5 worm cellular contexts compared by ENCODE assay signal in genomic region chrX:14566047-14566446, ce11.
TF ChIP-seq lines count a peak whose summit lies in the region.

No protein-coding gene starts in this region.

TF ChIP-seq in whole organism, L1 larva, 84 proteins besides CTCF, POLR2A, EP300 and RAD21:
- TF ChIP-seq nhr-19 (GFP tag; conservative IDR thresholded peaks at IDR 0.05; lab: Robert Waterston, UW) (peak; percentile 62), nhr-71 (tag; optimal IDR thresholded peaks at IDR 0.05; lab: Kevin White, UChicago) (peak; percentile 77), fkh-8 (tag; optimal IDR thresholded peaks at IDR 0.05; lab: Kevin White, UChicago) (no peak), unc-62 (GFP tag; optimal IDR thresholded peaks at IDR 0.05; lab: Kevin White, UChicago) (no peak), alr-1 (tag; optimal IDR thresholded peaks at IDR 0.05; lab: Kevin White, UChicago; ENCODE audit: borderline replicate concordance) (no peak), snu-23 (GFP tag; optimal IDR thresholded peaks at IDR 0.05; lab: Kevin White, UChicago) (peak; percentile 41), elt-3 (tag; optimal IDR thresholded peaks at IDR 0.05; lab: Kevin White, UChicago) (no peak), aha-1 (tag; optimal IDR thresholded peaks at IDR 0.05; lab: Kevin White, UChicago) (no peak), lin-39 (tag; optimal IDR thresholded peaks at IDR 0.05; lab: Kevin White, UChicago) (peak; percentile 66), nhr-20 (tag; optimal IDR thresholded peaks at IDR 0.05; lab: Kevin White, UChicago) (peak; percentile 38), pqm-1 (tag; optimal IDR thresholded peaks at IDR 0.05; lab: Kevin White, UChicago) (no peak), hlh-4 (tag; optimal IDR thresholded peaks at IDR 0.05; lab: Kevin White, UChicago) (no peak), nhr-237 (tag; optimal IDR thresholded peaks at IDR 0.05; lab: Kevin White, UChicago) (no peak), nhr-85 (tag; lab: Kevin White, UChicago) (peak; percentile 68), hpl-2 (GFP tag; optimal IDR thresholded peaks at IDR 0.05; lab: Kevin White, UChicago) (no peak), rnt-1 (tag; optimal IDR thresholded peaks at IDR 0.05; lab: Kevin White, UChicago) (peak; percentile 76), lin-14 (GFP tag; optimal IDR thresholded peaks at IDR 0.05; lab: Kevin White, UChicago) (peak; percentile 71)

TF ChIP-seq in whole organism, L2 larva, 48 proteins besides CTCF, POLR2A, EP300 and RAD21 (continues in another document):
- TF ChIP-seq nhr-77 (tag; optimal IDR thresholded peaks at IDR 0.05; lab: Kevin White, UChicago) (no peak), gmeb-1 (tag; optimal IDR thresholded peaks at IDR 0.05; lab: Kevin White, UChicago) (no peak), skn-1 (tag; optimal IDR thresholded peaks at IDR 0.05; lab: Kevin White, UChicago) (no peak), unc-55 (GFP tag; optimal IDR thresholded peaks at IDR 0.05; lab: Kevin White, UChicago) (no peak), nhr-129 (tag; optimal IDR thresholded peaks at IDR 0.05; lab: Kevin White, UChicago) (peak; percentile 5), nhr-6 (tag; optimal IDR thresholded peaks at IDR 0.05; lab: Kevin White, UChicago) (peak; percentile 8), sem-4 (tag; optimal IDR thresholded peaks at IDR 0.05; lab: Kevin White, UChicago) (peak; percentile 35), sma-9 (GFP tag; optimal IDR thresholded peaks at IDR 0.05; lab: Kevin White, UChicago) (peak; percentile 71), sma-9 (tag; optimal IDR thresholded peaks at IDR 0.05; lab: Kevin White, UChicago) (no peak), R02D3.7 (tag; optimal IDR thresholded peaks at IDR 0.05; lab: Kevin White, UChicago) (no peak), ama-1 (optimal IDR thresholded peaks at IDR 0.05; lab: Kevin White, UChicago) (no peak), mbf-1 (tag; optimal IDR thresholded peaks at IDR 0.05; lab: Kevin White, UChicago) (no peak), elt-1 (tag; optimal IDR thresholded peaks at IDR 0.05; lab: Kevin White, UChicago) (no peak), nhr-25 (tag; optimal IDR thresholded peaks at IDR 0.05; lab: Kevin White, UChicago) (no peak), ztf-1 (GFP tag; conservative IDR thresholded peaks at IDR 0.05; lab: Robert Waterston, UW) (no peak), ztf-11 (tag; optimal IDR thresholded peaks at IDR 0.05; lab: Kevin White, UChicago) (no peak), snpc-4 (tag; optimal IDR thresholded peaks at IDR 0.05; lab: Kevin White, UChicago) (no peak), C34F6.9 (tag; optimal IDR thresholded peaks at IDR 0.05; lab: Kevin White, UChicago) (no peak), ceh-82 (tag; optimal IDR thresholded peaks at IDR 0.05; lab: Kevin White, UChicago) (no peak), unc-62 (GFP tag; optimal IDR thresholded peaks at IDR 0.05; lab: Kevin White, UChicago) (no peak), nhr-12 (tag; optimal IDR thresholded peaks at IDR 0.05; lab: Kevin White, UChicago) (no peak)

TF ChIP-seq in whole organism, L3 larva, 47 proteins besides CTCF, POLR2A, EP300 and RAD21:
- TF ChIP-seq ceh-16 (tag; optimal IDR thresholded peaks at IDR 0.05; lab: Kevin White, UChicago) (no peak), ceh-9 (tag; optimal IDR thresholded peaks at IDR 0.05; lab: Kevin White, UChicago) (no peak), ztf-11 (tag; optimal IDR thresholded peaks at IDR 0.05; lab: Kevin White, UChicago) (no peak), jun-1 (tag; optimal IDR thresholded peaks at IDR 0.05; lab: Kevin White, UChicago) (no peak), ztf-4 (tag; optimal IDR thresholded peaks at IDR 0.05; lab: Kevin White, UChicago) (no peak), skn-1 (tag; optimal IDR thresholded peaks at IDR 0.05; lab: Kevin White, UChicago) (no peak), nhr-43 (tag; optimal IDR thresholded peaks at IDR 0.05; lab: Kevin White, UChicago; ENCODE audit: poor library complexity, severe bottlenecking) (no peak), nhr-23 (tag; optimal IDR thresholded peaks at IDR 0.05; lab: Kevin White, UChicago) (peak; percentile 6), nhr-25 (tag; optimal IDR thresholded peaks at IDR 0.05; lab: Kevin White, UChicago) (no peak), aly-2 (tag; optimal IDR thresholded peaks at IDR 0.05; lab: Kevin White, UChicago) (no peak), elt-3 (tag; optimal IDR thresholded peaks at IDR 0.05; lab: Kevin White, UChicago) (no peak), pha-4 (tag; optimal IDR thresholded peaks at IDR 0.05; lab: Kevin White, UChicago) (no peak), ceh-82 (tag; optimal IDR thresholded peaks at IDR 0.05; lab: Kevin White, UChicago) (no peak), eor-1 (tag; optimal IDR thresholded peaks at IDR 0.05; lab: Kevin White, UChicago) (no peak), nhr-77 (tag; optimal IDR thresholded peaks at IDR 0.05; lab: Kevin White, UChicago) (no peak), egl-5 (tag; optimal IDR thresholded peaks at IDR 0.05; lab: Kevin White, UChicago) (peak; percentile 16), tbx-2 (tag; optimal IDR thresholded peaks at IDR 0.05; lab: Kevin White, UChicago) (no peak), nhr-237 (tag; optimal IDR thresholded peaks at IDR 0.05; lab: Kevin White, UChicago) (no peak)

TF ChIP-seq in whole organism, L4 larva, 104 proteins besides CTCF, POLR2A, EP300 and RAD21 (continues in another document):
- TF ChIP-seq F44E2.7 (GFP tag; IDR thresholded peaks at IDR 0.05; lab: Robert Waterston, UW) = no peak
- TF ChIP-seq nhr-11 (tag; optimal IDR thresholded peaks at IDR 0.05; lab: Kevin White, UChicago) = peak; percentile 17
- no peak for TF ChIP-seq nhr-48 (tag; optimal IDR thresholded peaks at IDR 0.05; lab: Kevin White, UChicago)
- peak; percentile 73 for TF ChIP-seq aha-1 (tag; lab: Kevin White, UChicago)
- 0 out of 2 replicates have a peak, but pooled peaks have one; percentile 11 for TF ChIP-seq dmd-9 (GFP tag; IDR thresholded peaks at IDR 0.05; lab: Robert Waterston, UW)
- TF ChIP-seq nhr-25 (tag; optimal IDR thresholded peaks at IDR 0.05; lab: Kevin White, UChicago; ENCODE audit: borderline replicate concordance, insufficient read depth) = no peak
- TF ChIP-seq lsy-2 (tag; optimal IDR thresholded peaks at IDR 0.05; lab: Kevin White, UChicago) = no peak
- TF ChIP-seq Y48G9A.11 (GFP tag; IDR thresholded peaks at IDR 0.05; lab: Robert Waterston, UW) = no peak
- no peak for TF ChIP-seq lin-38 (GFP tag; IDR thresholded peaks at IDR 0.05; lab: Robert Waterston, UW)
- no peak for TF ChIP-seq set-16 (GFP tag; IDR thresholded peaks at IDR 0.05; lab: Robert Waterston, UW)
- no peak for TF ChIP-seq nhr-10 (tag; optimal IDR thresholded peaks at IDR 0.05; lab: Kevin White, UChicago)
- TF ChIP-seq unc-62 (GFP tag; optimal IDR thresholded peaks at IDR 0.05 in 1 of 2; lab: Kevin White, UChicago) = no peak
- TF ChIP-seq unc-62 (tag; optimal IDR thresholded peaks at IDR 0.05; lab: Kevin White, UChicago) = no peak
- TF ChIP-seq gei-8 (GFP tag; optimal IDR thresholded peaks at IDR 0.05; lab: Kevin White, UChicago) = no peak
- no peak for TF ChIP-seq T20F7.1 (GFP tag; optimal IDR thresholded peaks at IDR 0.05; lab: Kevin White, UChicago)
- no peak for TF ChIP-seq ceh-28 (tag; optimal IDR thresholded peaks at IDR 0.05; lab: Kevin White, UChicago)
- TF ChIP-seq sdz-12 (GFP tag; optimal IDR thresholded peaks at IDR 0.05; lab: Kevin White, UChicago) = no peak
- no peak for TF ChIP-seq nhr-76 (tag; optimal IDR thresholded peaks at IDR 0.05; lab: Kevin White, UChicago)
- TF ChIP-seq zag-1 (tag; optimal IDR thresholded peaks at IDR 0.05; lab: Kevin White, UChicago) = no peak
- no peak for TF ChIP-seq spr-1 (tag; optimal IDR thresholded peaks at IDR 0.05; lab: Kevin White, UChicago)
- peak; percentile 50 for TF ChIP-seq hlh-11 (tag; optimal IDR thresholded peaks at IDR 0.05; lab: Kevin White, UChicago)
- TF ChIP-seq jun-1 (tag; optimal IDR thresholded peaks at IDR 0.05; lab: Kevin White, UChicago) = no peak
- no peak for TF ChIP-seq zfp-2 (tag; optimal IDR thresholded peaks at IDR 0.05; lab: Kevin White, UChicago)
- TF ChIP-seq nhr-28 (tag; optimal IDR thresholded peaks at IDR 0.05; lab: Kevin White, UChicago) = peak; percentile 14

TF ChIP-seq in whole organism, mixed stage, embryonic, 35 proteins besides CTCF, POLR2A, EP300 and RAD21:
- TF ChIP-seq unc-62 (GFP tag; optimal IDR thresholded peaks at IDR 0.05; lab: Kevin White, UChicago) (peak; percentile 45), ceh-39 (tag; optimal IDR thresholded peaks at IDR 0.05; lab: Kevin White, UChicago) (no peak), hlh-1 (tag; optimal IDR thresholded peaks at IDR 0.05; lab: Kevin White, UChicago) (peak; percentile 95), unc-120 (tag; optimal IDR thresholded peaks at IDR 0.05; lab: Kevin White, UChicago; ENCODE audit: poor library complexity, severe bottlenecking) (peak; percentile 24)

Comparison
In these comparisons a context has a peak if more than half of its experiments do, and no peak if none do; other contexts are left out.
1. Of the 29 proteins assayed by ChIP-seq in both whole organism, L4 larva and whole organism, L1 larva: peak only in whole organism, L4 larva: aha-1, nhr-11 and nhr-28; only in whole organism, L1 larva: lin-39; in both: none; in neither: 25.